Fruit fly (Drosophila melanogaster) whole organism: ENCODE measurements around the gene Gnmt.

ENCODE experiments used
- CG8478 ChIP-seq: fragments of >200 bp; optimal IDR thresholded peaks from 2 replicates; lab custom pipeline; 2018; ENCODE audit warnings: inconsistent platforms
- Dll ChIP-seq: fragments of >200 bp; optimal IDR thresholded peaks from 2 replicates; lab custom pipeline; 2017
- pan ChIP-seq: fragments of >200 bp; optimal IDR thresholded peaks from 2 replicates; lab custom pipeline; 2017

dm6 chr3R:12653511-12654252, 20.7 kb upstream of the Gnmt start:
- TF ChIP-seq Dll (no peak), CG8478 (lab: Kevin White, UChicago) (no peak), pan (lab: Kevin White, UChicago) (no peak)
